Worm (Caenorhabditis elegans) whole organism, midembryonic: ENCODE measurements around the gene F26A1.1.

Source experiments
- cog-1 ChIP-seq: sonication (generic microtip); optimal IDR thresholded peaks from 2 replicates; lab custom pipeline; 2016; ENCODE audit warnings: missing genetic modification characterization, missing compliant biosample characterization
- flt-1 ChIP-seq: fragments of 200-800 bp; sonication (Bioruptor generic); IDR thresholded peaks from 2 replicates; pipeline ENCODE4 v1.3.6; 2022; ENCODE audit warnings: missing genetic modification characterization, missing compliant biosample characterization
- tab-1 ChIP-seq: fragments of 200-800 bp; sonication (Bioruptor generic); IDR thresholded peaks from 2 replicates; pipeline ENCODE4 v1.3.6; 2022; ENCODE audit warnings: missing genetic modification characterization, missing compliant biosample characterization
- ztf-29 ChIP-seq: fragments of 200-800 bp; sonication (Bioruptor generic); IDR thresholded peaks from 2 replicates; pipeline ENCODE4 v1.3.6; 2022; ENCODE audit warnings: missing genetic modification reagents, missing genetic modification characterization, missing compliant biosample characterization

- TF ChIP-seq ztf-29 (no peak), flt-1 (GFP tag; lab: Robert Waterston, UW) (no peak), tab-1 (GFP tag; lab: Robert Waterston, UW) (no peak), cog-1 (tag; lab: Kevin White, UChicago) (no peak)
Observed at ce11 chrIII:4856992-4857391, 6.7 kb downstream of the F26A1.1 start.
